Worm (Caenorhabditis elegans) whole organism, midembryonic: Measurements from ENCODE around the gene pho-1.

Experiments
- T22C8.4 ChIP-seq: fragments of 200-800 bp; sonication (Bioruptor generic); IDR thresholded peaks from 2 replicates; pipeline ENCODE4 v1.3.6; 2022; ENCODE audit warnings: missing genetic modification characterization, missing compliant biosample characterization
- flt-1 ChIP-seq: fragments of 200-800 bp; sonication (Bioruptor generic); IDR thresholded peaks from 2 replicates; pipeline ENCODE4 v1.3.6; 2022; ENCODE audit warnings: missing genetic modification characterization, missing compliant biosample characterization
- klf-2 ChIP-seq: fragments of 200-800 bp; sonication (Bioruptor generic); conservative IDR thresholded peaks from 2 replicates; pipeline ENCODE4 v1.3.6; 2022; ENCODE audit warnings: missing genetic modification reagents, missing genetic modification characterization, missing compliant biosample characterization
- med-1 ChIP-seq: sonication (generic microtip); optimal IDR thresholded peaks from 2 replicates; lab custom pipeline; 2017; ENCODE audit warnings: missing genetic modification characterization, mild to moderate bottlenecking, missing compliant biosample characterization, antibody characterized with exemption, missing genetic modification reagents; ENCODE audit not compliant: insufficient read depth
- ref-1 ChIP-seq: fragments of 200-800 bp; sonication (Bioruptor generic); conservative IDR thresholded peaks from 2 replicates; pipeline ENCODE4 v1.3.6; 2022; ENCODE audit warnings: missing genetic modification reagents, missing genetic modification characterization, missing compliant biosample characterization
- tab-1 ChIP-seq: fragments of 200-800 bp; sonication (Bioruptor generic); IDR thresholded peaks from 2 replicates; pipeline ENCODE4 v1.3.6; 2022; ENCODE audit warnings: missing genetic modification characterization, missing compliant biosample characterization
- ztf-23 ChIP-seq: fragments of 200-800 bp; sonication (Bioruptor generic); IDR thresholded peaks from 2 replicates; pipeline ENCODE4 v1.3.6; 2022; ENCODE audit warnings: missing genetic modification reagents, missing genetic modification characterization, missing compliant biosample characterization
- ztf-29 ChIP-seq: fragments of 200-800 bp; sonication (Bioruptor generic); IDR thresholded peaks from 2 replicates; pipeline ENCODE4 v1.3.6; 2022; ENCODE audit warnings: missing genetic modification reagents, missing genetic modification characterization, missing compliant biosample characterization

ce11 chrII:5201922-5202562, 33.6 kb downstream of the pho-1 start:
- TF ChIP-seq med-1 (no peak), ztf-23 (no peak), ref-1 (GFP tag; lab: Robert Waterston, UW) (no peak), flt-1 (no peak), T22C8.4 (GFP tag; lab: Robert Waterston, UW) (no peak), klf-2 (no peak), tab-1 (GFP tag; lab: Robert Waterston, UW) (no peak), ztf-29 (GFP tag; lab: Robert Waterston, UW) (no peak)
